Fruit fly (Drosophila melanogaster) S2 (cell line): ENCODE results near the gene CG14113.

Experiments
- CG8478 ChIP-seq: fragments of >200 bp; optimal IDR thresholded peaks from 2 replicates; lab custom pipeline; 2018
- CTCF ChIP-seq, 2 experiments: fragments of >200 bp; optimal IDR thresholded peaks; 2 replicates each; lab custom pipeline; 2018

CG14113 gene

DNA sequence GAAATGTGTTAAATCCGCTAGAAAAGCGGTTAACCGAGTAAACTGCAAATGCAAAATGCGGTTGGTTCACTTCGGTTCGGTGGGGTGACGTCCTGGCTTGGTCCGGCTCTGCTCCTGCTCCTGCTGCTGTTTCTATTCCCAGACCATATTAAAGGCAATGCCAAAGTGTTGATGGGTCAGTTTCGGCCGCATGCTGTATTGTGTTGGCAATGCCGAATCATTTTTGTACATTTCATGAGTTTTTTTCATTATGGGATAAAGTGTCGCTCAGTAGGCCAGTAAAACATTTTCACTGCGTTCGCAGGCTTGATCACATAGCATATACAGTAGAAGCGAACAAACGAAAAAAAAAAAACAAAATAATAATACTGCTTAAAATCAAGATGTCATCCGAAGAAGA lies at the start of gene CG14113:
Gene CG14113 (plus strand): TSS at position 301 of the 400 bp plus-strand sequence.
- TF ChIP-seq CG8478 (lab: Kevin White, UChicago) (no peak), CTCF (optimal IDR thresholded peaks at IDR 0.05; lab: Kevin White, UChicago) (no peak)

DNA sequence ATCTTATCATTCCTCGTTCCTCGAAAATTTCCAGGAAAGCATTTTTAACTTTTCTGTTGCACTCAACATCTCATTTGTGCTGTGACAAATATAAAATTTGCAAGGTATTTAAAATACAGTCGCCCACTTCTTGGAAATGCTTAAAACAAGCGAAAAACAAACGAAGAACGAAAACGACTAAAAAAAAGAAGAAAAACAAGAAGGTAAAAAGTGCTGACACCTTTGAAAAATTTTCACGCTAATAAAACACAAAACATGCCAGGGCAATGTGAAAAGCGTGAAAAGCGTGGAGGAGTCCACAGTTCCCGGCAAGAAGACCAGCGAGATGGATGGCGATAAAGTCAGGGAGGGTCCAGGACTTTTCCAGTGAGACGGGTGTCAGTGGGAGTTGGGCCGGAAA lies 46.9 kb upstream of the CG14113 start:
- TF ChIP-seq CTCF (optimal IDR thresholded peaks at IDR 0.05; lab: Kevin White, UChicago) = no peak
- TF ChIP-seq CG8478 (lab: Kevin White, UChicago) = no peak

DNA sequence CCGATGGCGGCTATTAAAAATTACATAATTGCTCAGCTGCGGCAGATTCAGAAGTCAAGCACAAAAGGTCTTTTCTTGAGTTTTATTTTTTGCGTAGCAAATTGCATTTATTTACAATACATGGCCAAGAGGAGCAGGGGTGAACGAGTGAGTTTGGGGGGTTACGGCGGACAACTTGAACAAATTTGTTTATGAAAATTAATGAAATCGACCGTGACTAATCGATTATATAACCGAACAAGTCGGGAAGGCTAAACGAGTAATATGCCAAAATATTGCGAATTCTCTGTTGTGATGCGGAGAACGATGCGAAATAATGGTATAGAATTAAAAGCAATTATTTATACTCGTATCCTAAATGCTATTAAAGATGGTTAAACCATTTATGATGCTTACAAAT lies 44.6 kb upstream of the CG14113 start:
- TF ChIP-seq CG8478 (lab: Kevin White, UChicago) (no peak), CTCF (optimal IDR thresholded peaks at IDR 0.05; lab: Kevin White, UChicago) (no peak)

DNA sequence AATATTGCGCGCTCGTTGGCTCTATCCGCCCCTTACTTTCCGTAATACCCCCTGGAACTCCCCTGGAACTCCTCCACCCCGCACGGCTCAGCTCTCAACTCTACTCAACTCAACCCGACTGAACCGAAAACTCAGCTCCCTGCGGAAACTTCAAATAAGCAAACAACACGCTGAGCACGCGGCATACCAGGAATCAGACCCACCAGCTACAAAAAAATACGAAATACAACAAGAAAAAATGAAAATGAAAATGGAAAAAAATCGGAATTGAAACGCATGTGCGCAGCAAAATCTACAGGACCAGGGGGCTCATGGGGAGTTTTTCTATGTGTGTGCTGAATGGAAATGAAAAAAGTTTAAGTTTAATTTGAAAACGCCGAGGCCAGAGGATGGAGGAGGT lies 42.3 kb upstream of the CG14113 start:
- TF ChIP-seq CG8478 (lab: Kevin White, UChicago) (no peak), CTCF (optimal IDR thresholded peaks at IDR 0.05; lab: Kevin White, UChicago) (no peak)

DNA sequence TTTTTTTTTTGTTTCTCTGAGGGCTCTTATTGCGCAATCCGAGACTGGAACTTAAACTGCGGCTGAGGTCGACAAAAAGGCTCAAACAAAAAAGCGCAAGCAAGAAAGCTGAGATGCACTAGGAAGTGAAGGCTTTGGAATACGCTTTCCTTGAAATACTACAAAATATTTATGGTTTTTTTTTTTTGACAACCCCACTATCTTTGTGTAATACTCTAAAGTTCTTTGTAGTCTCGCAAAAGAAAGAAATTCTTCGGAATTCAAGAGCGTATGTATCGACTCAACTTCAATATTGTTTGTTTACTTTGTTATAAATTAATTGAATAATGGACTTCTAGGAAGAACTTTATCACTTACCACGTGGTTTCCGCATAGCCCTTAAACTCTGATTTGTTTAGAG lies 40.8 kb upstream of the CG14113 start:
- no peak for TF ChIP-seq CG8478 (lab: Kevin White, UChicago)
- TF ChIP-seq CTCF (optimal IDR thresholded peaks at IDR 0.05; lab: Kevin White, UChicago) = no peak

DNA sequence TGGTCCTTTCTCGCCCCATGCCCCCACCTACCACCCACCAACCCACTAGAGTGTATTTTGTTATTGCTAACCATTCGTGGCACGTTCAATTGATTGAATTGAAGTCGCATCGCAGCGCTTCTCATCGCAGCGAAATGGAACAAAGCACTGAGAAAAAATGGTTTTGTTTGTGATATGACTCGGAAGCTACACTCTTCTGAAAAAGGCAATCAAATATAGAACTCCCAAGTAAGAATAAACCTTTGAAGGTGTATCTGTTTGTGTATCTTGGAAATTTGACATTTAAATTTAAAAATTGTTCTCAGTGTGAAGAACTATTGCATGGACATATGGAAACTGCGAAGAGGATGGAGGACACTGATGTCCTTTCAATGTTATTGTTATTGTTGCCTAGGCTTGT lies 33.3 kb upstream of the CG14113 start:
- TF ChIP-seq CTCF (optimal IDR thresholded peaks at IDR 0.05; lab: Kevin White, UChicago) = no peak
- TF ChIP-seq CG8478 (lab: Kevin White, UChicago) = no peak

DNA sequence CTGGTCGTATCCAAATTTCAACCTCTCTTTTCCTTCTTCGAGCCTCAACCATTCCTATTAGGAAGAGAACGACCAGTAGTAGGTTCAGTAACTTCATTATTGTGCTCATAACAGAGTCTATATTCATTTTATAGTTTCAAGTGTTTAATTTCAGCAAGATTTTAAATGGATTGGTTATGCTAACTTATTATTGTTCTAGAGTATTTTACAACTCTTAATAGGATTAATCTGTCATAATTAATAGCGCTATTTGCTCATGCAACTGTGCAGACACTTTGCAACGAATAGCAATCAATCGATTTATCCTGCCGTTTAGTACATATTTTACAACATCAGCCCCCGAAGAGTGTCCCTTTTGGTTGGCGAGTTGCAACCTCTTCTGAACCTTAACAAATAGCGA lies 32.2 kb upstream of the CG14113 start, which contains the start of gene Sfp70A4:
Gene Sfp70A4 (minus strand): TSS at position 101 of the 400 bp plus-strand sequence.
- TF ChIP-seq CTCF (optimal IDR thresholded peaks at IDR 0.05; lab: Kevin White, UChicago) (no peak), CG8478 (lab: Kevin White, UChicago) (no peak)

DNA sequence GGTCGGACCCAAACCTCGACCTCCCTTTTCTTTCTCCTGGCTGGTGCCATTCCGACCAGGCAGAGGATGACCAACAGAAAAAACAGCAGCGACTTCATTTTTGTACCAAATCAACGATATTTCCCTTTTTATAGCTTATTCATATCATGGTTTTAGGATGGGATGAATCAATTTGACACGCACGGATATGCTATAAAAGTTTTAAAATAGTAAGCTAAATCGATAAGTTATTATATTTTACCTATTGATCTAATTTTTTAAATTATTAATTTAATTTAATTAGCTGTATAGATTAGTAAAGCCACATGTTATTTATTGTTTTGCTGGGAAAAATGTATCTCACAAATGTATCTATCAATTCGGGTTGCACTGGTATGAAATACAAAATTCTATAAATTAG lies 30.0 kb upstream of the CG14113 start, which contains the start of gene CG42481:
Gene CG42481 (minus strand): TSS at position 101 of the 400 bp plus-strand sequence.
- TF ChIP-seq CTCF (optimal IDR thresholded peaks at IDR 0.05; lab: Kevin White, UChicago) (no peak), CG8478 (lab: Kevin White, UChicago) (no peak)

DNA sequence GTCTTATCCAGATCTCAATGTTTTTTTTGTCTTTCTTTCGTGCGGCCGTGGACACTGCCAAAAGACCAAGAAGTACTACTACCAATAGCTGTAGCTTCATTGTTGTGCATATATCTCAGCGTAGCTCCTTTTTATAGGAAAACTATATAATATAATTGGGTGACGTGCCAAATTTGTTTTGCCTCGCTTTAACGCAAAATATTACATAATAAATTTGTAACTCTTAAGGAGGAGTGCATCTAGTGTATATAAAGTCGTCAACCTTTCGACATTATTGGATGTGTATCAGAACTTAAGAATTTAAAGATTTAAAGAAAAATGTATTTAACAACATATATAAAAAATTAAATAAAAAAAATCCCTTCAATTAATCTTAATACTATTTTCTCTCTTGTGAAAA lies 28.9 kb upstream of the CG14113 start, which contains the start of gene CG43147:
Gene CG43147 (minus strand): TSS at position 101 of the 400 bp plus-strand sequence.
- TF ChIP-seq CG8478 (lab: Kevin White, UChicago) = no peak
- TF ChIP-seq CTCF (optimal IDR thresholded peaks at IDR 0.05; lab: Kevin White, UChicago) = no peak

DNA sequence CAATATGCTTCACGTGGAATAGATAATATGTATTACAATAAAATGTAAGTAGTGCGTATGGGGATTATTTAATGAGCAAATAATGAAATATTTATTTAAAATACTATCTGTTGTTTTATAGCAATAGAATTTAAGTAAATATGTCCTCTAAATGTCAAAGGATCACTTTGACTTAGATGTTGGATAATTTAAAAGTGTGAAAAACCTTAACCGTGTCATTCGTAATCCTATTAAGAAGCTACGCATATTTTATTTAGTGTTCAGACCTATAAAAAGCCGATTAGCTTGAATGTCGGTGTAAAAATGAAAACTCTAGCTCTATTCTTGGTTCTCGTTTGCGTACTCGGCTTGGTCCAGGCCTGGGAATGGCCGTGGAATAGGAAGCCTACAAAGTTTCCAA lies 27.6 kb upstream of the CG14113 start, which contains the start of gene SP:
Gene SP (plus strand): TSS at position 301 of the 400 bp plus-strand sequence.
- TF ChIP-seq CG8478 (lab: Kevin White, UChicago) = no peak
- TF ChIP-seq CTCF (optimal IDR thresholded peaks at IDR 0.05; lab: Kevin White, UChicago) = no peak

DNA sequence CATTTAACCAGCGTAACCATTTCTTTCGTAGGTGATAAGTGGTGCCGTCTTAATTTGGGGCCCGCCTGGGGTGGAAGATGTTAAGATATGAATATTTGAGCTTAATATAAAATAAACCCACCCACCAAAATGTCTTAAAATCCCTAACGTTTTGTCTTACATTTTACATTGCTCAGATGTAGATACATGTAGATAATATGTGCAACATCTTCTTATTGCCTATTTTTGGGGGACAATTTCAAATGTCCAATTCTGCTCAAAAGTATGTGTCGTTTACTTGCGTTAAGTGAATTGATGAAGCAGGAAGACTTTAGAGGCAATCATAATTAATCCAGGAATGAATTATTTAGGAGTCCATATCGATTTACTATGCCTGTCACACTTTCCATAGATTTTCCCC lies 27.1 kb upstream of the CG14113 start:
- TF ChIP-seq CG8478 (lab: Kevin White, UChicago) (no peak), CTCF (optimal IDR thresholded peaks at IDR 0.05; lab: Kevin White, UChicago) (peak; percentile 35 to 57)

DNA sequence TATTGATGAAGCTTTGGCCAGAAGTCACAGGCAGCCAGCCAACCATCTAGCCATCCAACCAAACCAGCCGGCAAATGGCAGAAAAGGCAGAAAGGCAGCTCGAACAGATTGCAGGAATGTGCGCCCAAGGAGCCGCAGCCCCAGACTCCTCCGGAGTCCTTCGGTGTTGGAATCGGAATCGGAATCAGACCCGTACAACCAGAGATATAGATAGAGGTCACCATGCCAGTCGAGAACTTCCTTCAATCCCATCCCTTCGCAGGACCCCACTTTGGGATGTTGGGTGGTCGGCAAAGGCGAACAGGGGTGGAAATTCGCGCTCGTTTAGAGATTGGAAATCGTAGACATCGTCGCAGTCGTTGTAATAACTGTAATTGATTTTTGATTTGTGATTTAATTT lies 16.7 kb upstream of the CG14113 start:
- no peak for TF ChIP-seq CTCF (optimal IDR thresholded peaks at IDR 0.05; lab: Kevin White, UChicago)
- no peak for TF ChIP-seq CG8478 (lab: Kevin White, UChicago)

DNA sequence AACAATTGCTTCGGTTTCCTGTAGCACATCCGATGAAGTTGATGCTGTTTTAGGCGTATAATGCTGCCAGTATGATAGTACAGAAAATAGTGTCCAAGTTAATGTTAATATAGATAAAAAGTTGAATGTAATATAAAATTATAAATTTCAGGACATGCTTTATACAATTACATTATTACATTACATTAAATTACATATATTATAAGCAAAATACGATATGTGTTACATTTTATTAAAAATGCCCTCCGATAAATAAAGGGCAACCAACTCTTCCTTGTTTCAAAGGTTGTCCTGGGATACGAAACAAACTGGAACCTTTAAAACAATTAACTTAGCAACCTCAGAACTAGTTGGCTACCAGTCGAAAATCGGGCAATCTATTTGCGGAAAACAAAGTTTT lies 19.8 kb downstream of the CG14113 start, which contains the start of gene CG17687:
Gene CG17687 (plus strand): TSS at position 301 of the 400 bp plus-strand sequence.
- TF ChIP-seq CG8478 (lab: Kevin White, UChicago) (no peak), CTCF (optimal IDR thresholded peaks at IDR 0.05; lab: Kevin White, UChicago) (no peak)

DNA sequence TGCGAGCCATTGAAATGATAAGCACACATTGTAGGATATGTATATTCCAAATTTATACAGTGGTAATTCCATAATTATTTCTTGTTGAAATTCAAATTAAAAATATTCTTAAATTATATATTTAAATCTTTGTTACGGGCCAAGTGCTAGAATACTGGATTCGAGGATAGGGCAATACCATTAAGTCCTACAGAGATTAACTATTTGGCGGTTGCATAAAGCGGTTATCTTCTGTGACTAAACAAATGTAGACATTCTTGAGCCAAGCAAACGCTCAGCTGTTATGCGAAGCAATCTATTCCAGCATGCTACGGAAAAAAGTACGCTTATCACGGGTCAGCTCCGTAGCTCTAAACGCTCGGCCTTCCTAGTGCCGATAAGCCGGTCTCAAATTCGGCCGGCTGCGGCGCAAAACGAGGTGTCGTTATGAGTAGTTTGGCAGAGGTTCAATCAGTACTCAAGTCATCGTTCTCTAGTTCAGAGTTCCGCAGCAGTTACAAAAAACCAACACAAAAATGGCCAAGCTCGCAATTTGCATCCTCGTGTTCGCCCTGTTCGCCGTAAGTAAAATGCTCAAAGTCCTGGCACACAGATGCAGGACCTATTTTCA lies 27.3 kb downstream of the CG14113 start, which contains the start of gene Nplp2:
Gene Nplp2 (plus strand): TSS at position 293 of the 610 bp plus-strand sequence.
- TF ChIP-seq CG8478 (lab: Kevin White, UChicago) (no peak), CTCF (optimal IDR thresholded peaks at IDR 0.05; lab: Kevin White, UChicago) (no peak)

DNA sequence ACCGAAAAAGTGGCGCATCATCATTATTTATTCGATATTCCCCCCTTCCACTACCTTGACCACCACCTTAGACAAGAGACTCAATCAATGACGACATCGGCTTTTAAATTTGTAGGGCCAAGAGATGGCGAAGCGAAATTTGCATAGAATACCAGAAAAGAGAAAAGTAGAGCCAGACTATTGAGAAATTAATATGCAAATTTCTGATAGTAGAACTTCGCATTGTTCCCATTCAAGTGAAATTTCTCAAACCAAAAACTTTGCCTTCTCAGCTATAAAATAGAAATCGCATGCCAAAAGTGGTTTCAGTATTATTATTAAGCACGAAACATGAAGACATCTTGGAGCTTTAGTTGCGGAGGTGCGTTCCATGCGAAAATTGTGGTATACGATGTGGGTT lies 48.7 kb downstream of the CG14113 start, which contains the start of gene CG14111:
Gene CG14111 (plus strand): TSS at position 301 of the 400 bp plus-strand sequence.
- TF ChIP-seq CTCF (optimal IDR thresholded peaks at IDR 0.05; lab: Kevin White, UChicago) (no peak), CG8478 (lab: Kevin White, UChicago) (no peak)

DNA sequence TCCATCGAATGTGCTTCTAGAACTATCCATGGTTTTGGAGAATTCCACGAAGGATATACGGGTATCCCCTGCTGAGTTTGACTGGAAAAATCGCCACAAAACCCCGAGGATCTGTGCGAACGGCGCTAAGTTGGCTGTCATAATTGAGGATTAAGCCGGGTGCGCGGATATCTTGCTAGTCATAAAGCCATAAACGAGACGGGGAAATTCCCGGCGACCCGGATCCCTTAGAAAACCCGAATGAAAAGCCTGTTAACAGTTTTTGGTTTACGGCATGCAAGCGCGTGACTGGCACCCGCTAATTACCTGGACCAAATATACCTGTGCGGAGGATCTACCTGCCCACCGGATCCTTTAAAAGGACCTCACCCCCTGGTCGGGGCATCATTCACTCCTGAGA lies 49.3 kb downstream of the CG14113 start, which contains the start of gene SNCF:
Gene SNCF (plus strand): TSS at position 382 of the 400 bp plus-strand sequence.
- TF ChIP-seq CTCF (optimal IDR thresholded peaks at IDR 0.05; lab: Kevin White, UChicago) (no peak), CG8478 (lab: Kevin White, UChicago) (no peak)
